Worm (Caenorhabditis elegans) whole organism, L3 larva: ENCODE data around the gene vav-1.
A peak's percentile ranks its signal among the peaks of the same experiment; 100 is the strongest.

Source experiments
- R02D3.7 ChIP-seq: fragments of 150-350 bp; optimal IDR thresholded peaks from 2 replicates; lab custom pipeline; 2014; ENCODE audit warnings: missing biosample characterization, missing genetic modification characterization
- ZK546.5 ChIP-seq: sonication (generic microtip); optimal IDR thresholded peaks from 2 replicates; lab custom pipeline; 2017; ENCODE audit warnings: missing biosample characterization, missing genetic modification characterization
- aly-2 ChIP-seq: fragments of 150-350 bp; optimal IDR thresholded peaks from 2 replicates; lab custom pipeline; 2014; ENCODE audit warnings: missing biosample characterization, missing genetic modification characterization
- ceh-28 ChIP-seq: fragments of 150-350 bp; optimal IDR thresholded peaks from 2 replicates; lab custom pipeline; 2014; ENCODE audit warnings: missing biosample characterization, missing genetic modification reagents, missing genetic modification characterization
- ceh-9 ChIP-seq: sonication (generic microtip); optimal IDR thresholded peaks from 2 replicates; lab custom pipeline; 2018; ENCODE audit warnings: missing biosample characterization, missing genetic modification characterization
- daf-12 ChIP-seq: fragments of 150-350 bp; optimal IDR thresholded peaks from 2 replicates; lab custom pipeline; 2014; ENCODE audit warnings: missing biosample characterization, missing genetic modification reagents, missing genetic modification characterization
- egl-27 ChIP-seq: sonication (generic microtip); optimal IDR thresholded peaks from 4 replicates; lab custom pipeline; 2017; ENCODE audit warnings: missing biosample characterization, missing genetic modification reagents, missing genetic modification characterization
- egl-5 ChIP-seq: fragments of 150-350 bp; optimal IDR thresholded peaks from 2 replicates; lab custom pipeline; 2017; ENCODE audit warnings: missing biosample characterization, missing genetic modification reagents, missing genetic modification characterization, inconsistent platforms
- elt-1 ChIP-seq: fragments of 150-350 bp; optimal IDR thresholded peaks from 2 replicates; lab custom pipeline; 2014; ENCODE audit warnings: missing biosample characterization, missing genetic modification characterization
- elt-2 ChIP-seq: sonication (generic microtip); optimal IDR thresholded peaks from 2 replicates; lab custom pipeline; 2016; ENCODE audit warnings: missing genetic modification reagents, mild to moderate bottlenecking, missing genetic modification characterization, missing compliant biosample characterization
- elt-3 ChIP-seq, 3 experiments: fragments of 150-350 bp in 1 of 3; sonication (generic microtip) in 2 of 3; optimal IDR thresholded peaks; 2 replicates in 2 of 3; 4 replicates in 1 of 3; lab custom pipeline; 2014 to 2017; ENCODE audit warnings: missing biosample characterization in 3 of 3, missing genetic modification characterization in 3 of 3
- eor-1 ChIP-seq, 2 experiments: fragments of 150-350 bp; optimal IDR thresholded peaks; 2 replicates each; lab custom pipeline; 2014 to 2018; ENCODE audit warnings: missing biosample characterization in 2 of 2, missing genetic modification characterization in 2 of 2
- fkh-10 ChIP-seq: sonication (generic microtip); optimal IDR thresholded peaks from 2 replicates; lab custom pipeline; 2017; ENCODE audit warnings: missing biosample characterization, missing genetic modification reagents, missing genetic modification characterization
- fkh-2 ChIP-seq: fragments of 150-350 bp; optimal IDR thresholded peaks from 2 replicates; lab custom pipeline; 2014; ENCODE audit warnings: missing biosample characterization, missing genetic modification reagents, missing genetic modification characterization
- fos-1 ChIP-seq: fragments of 150-350 bp; optimal IDR thresholded peaks from 2 replicates; lab custom pipeline; 2014; ENCODE audit warnings: missing biosample characterization, missing genetic modification characterization
- hmg-11 ChIP-seq: sonication (generic microtip); optimal IDR thresholded peaks from 2 replicates; lab custom pipeline; 2016; ENCODE audit warnings: missing genetic modification characterization, missing compliant biosample characterization
- jun-1 ChIP-seq: fragments of 150-350 bp; optimal IDR thresholded peaks from 2 replicates; lab custom pipeline; 2014; ENCODE audit warnings: missing biosample characterization, missing genetic modification reagents, missing genetic modification characterization
- lin-15B ChIP-seq: fragments of 150-350 bp; optimal IDR thresholded peaks from 2 replicates; lab custom pipeline; 2014; ENCODE audit warnings: missing biosample characterization, missing genetic modification characterization
- lin-39 ChIP-seq: fragments of 150-350 bp; optimal IDR thresholded peaks from 2 replicates; lab custom pipeline; 2018; ENCODE audit warnings: missing biosample characterization, missing genetic modification reagents, missing genetic modification characterization
- lsy-12 ChIP-seq: sonication (generic microtip); optimal IDR thresholded peaks from 2 replicates; lab custom pipeline; 2016; ENCODE audit warnings: mild to moderate bottlenecking, missing genetic modification characterization, missing compliant biosample characterization
- mdl-1 ChIP-seq: fragments of 150-350 bp; optimal IDR thresholded peaks from 2 replicates; lab custom pipeline; 2014; ENCODE audit warnings: missing biosample characterization, missing genetic modification characterization
- nfya-1 ChIP-seq: sonication (generic microtip); optimal IDR thresholded peaks from 2 replicates; lab custom pipeline; 2017; ENCODE audit warnings: missing genetic modification characterization, mild to moderate bottlenecking, missing compliant biosample characterization, antibody characterized with exemption, moderate library complexity; ENCODE audit not compliant: insufficient read depth
- nhr-11 ChIP-seq: fragments of 150-350 bp; optimal IDR thresholded peaks from 2 replicates; lab custom pipeline; 2014; ENCODE audit warnings: missing biosample characterization, missing genetic modification characterization
- nhr-12 ChIP-seq: fragments of 150-350 bp; optimal IDR thresholded peaks from 2 replicates; lab custom pipeline; 2014; ENCODE audit warnings: missing biosample characterization, missing genetic modification characterization
- nhr-23 ChIP-seq: fragments of 150-350 bp; optimal IDR thresholded peaks from 2 replicates; lab custom pipeline; 2014; ENCODE audit warnings: missing biosample characterization, missing genetic modification reagents, missing genetic modification characterization
- nhr-237 ChIP-seq: fragments of 150-350 bp; optimal IDR thresholded peaks from 2 replicates; lab custom pipeline; 2014; ENCODE audit warnings: missing biosample characterization, missing genetic modification characterization
- nhr-25 ChIP-seq: sonication (generic microtip); optimal IDR thresholded peaks from 2 replicates; lab custom pipeline; 2017; ENCODE audit warnings: missing biosample characterization, missing genetic modification characterization
- nhr-43 ChIP-seq: sonication (generic microtip); optimal IDR thresholded peaks from 2 replicates; lab custom pipeline; 2016; ENCODE audit warnings: mild to moderate bottlenecking, missing genetic modification characterization, missing compliant biosample characterization; ENCODE audit not compliant: poor library complexity, severe bottlenecking
- nhr-67 ChIP-seq: fragments of 150-350 bp; optimal IDR thresholded peaks from 2 replicates; lab custom pipeline; 2014; ENCODE audit warnings: missing biosample characterization, missing genetic modification characterization
- nhr-77 ChIP-seq: fragments of 150-350 bp; optimal IDR thresholded peaks from 2 replicates; lab custom pipeline; 2014; ENCODE audit warnings: missing biosample characterization, missing genetic modification characterization
- pha-4 ChIP-seq: fragments of 150-350 bp; optimal IDR thresholded peaks from 2 replicates; lab custom pipeline; 2014; ENCODE audit warnings: missing biosample characterization, missing genetic modification reagents, missing genetic modification characterization
- pqm-1 ChIP-seq: fragments of 150-350 bp; optimal IDR thresholded peaks from 2 replicates; lab custom pipeline; 2017; ENCODE audit warnings: missing biosample characterization, missing genetic modification characterization, inconsistent platforms
- skn-1 ChIP-seq: fragments of 150-350 bp; optimal IDR thresholded peaks from 2 replicates; lab custom pipeline; 2014; ENCODE audit warnings: missing biosample characterization, missing genetic modification characterization
- tbx-2 ChIP-seq: sonication (generic microtip); optimal IDR thresholded peaks from 2 replicates; lab custom pipeline; 2016; ENCODE audit warnings: mild to moderate bottlenecking, missing genetic modification characterization, missing compliant biosample characterization
- unc-62 ChIP-seq: fragments of 150-350 bp; sonication (generic microtip); optimal IDR thresholded peaks from 4 replicates; lab custom pipeline; 2014; ENCODE audit warnings: missing biosample characterization, missing genetic modification reagents, missing genetic modification characterization
- zag-1 ChIP-seq: fragments of 150-350 bp; optimal IDR thresholded peaks from 2 replicates; lab custom pipeline; 2014; ENCODE audit warnings: missing biosample characterization, missing genetic modification characterization
- ztf-11 ChIP-seq: fragments of 150-350 bp; optimal IDR thresholded peaks from 2 replicates; lab custom pipeline; 2014; ENCODE audit warnings: missing biosample characterization, missing genetic modification characterization
- ztf-4 ChIP-seq: fragments of 150-350 bp; optimal IDR thresholded peaks from 2 replicates; lab custom pipeline; 2014; ENCODE audit warnings: missing biosample characterization, missing genetic modification characterization

The vav-1 gene

DNA sequence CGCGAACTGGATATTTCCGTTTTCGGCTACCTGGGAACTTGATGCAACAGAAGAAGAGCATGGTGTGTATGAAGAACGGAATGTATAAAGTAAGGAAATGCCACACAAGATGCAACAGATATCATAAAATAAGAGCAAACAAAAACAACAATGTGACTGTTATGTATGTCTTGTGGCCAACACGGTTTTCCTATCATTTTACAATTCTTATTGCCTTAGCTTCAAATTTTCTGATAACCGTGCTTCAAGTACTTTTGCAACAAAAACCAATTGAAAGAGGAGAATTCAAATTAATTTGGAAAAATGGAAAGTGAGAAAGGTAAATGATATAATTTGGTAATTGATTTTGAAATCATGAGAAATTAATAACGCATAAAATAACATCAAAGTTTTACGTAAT is 381 bp downstream of the vav-1 start:
- no peak for TF ChIP-seq ztf-4
- peak; percentile 23 for TF ChIP-seq elt-2 (tag; lab: Kevin White, UChicago)

DNA sequence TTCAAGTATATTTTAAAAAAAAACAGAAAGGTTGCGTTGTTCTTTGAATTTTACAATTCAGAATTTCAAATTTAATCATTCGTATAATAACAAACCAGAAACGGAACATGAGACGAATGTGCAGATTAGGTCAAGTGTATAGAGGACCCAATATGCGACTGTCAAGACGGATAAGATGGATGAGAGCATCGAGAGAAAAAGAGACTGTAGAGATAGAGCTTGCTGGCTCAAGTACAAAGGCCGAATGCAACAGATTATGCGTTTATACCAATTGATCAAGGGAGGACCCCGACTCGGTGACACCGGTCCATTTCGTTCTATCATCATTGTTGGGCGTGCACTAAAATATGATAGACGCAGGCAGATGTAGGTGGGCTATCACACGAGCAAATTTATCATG is 1.6 kb downstream of the vav-1 start:
- no peak for TF ChIP-seq lin-39 (tag; lab: Kevin White, UChicago)

DNA sequence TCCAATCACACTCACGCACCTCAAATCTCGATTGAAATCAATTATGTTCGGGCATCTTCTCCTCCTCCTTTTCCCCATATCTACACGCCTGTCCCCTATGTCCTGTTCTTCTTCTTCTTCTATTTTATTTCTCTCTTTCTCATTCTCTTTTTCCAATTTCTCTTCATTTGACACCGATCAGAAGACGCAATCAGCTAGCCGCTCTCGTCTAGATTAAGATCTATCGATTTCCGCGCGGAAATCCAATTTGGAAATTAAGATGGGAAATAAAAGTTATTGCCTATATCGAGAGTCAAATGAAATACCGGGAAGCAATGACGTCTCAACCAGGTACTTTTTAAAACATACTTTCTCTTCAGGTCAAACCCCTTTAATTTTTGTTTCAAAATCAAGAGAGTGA is 3.5 kb downstream of the vav-1 start:
- no peak for TF ChIP-seq pha-4 (tag; lab: Kevin White, UChicago)
- no peak for TF ChIP-seq mdl-1 (tag; lab: Kevin White, UChicago)
- no peak for TF ChIP-seq elt-2 (tag; lab: Kevin White, UChicago)
- TF ChIP-seq nhr-25 (tag; lab: Kevin White, UChicago) = peak; percentile 44
- no peak for TF ChIP-seq nhr-67 (tag; lab: Kevin White, UChicago)
- TF ChIP-seq ceh-28 (tag; lab: Kevin White, UChicago) = peak; percentile 27
- TF ChIP-seq elt-3 (tag; optimal IDR thresholded peaks at IDR 0.05; lab: Kevin White, UChicago) = peak in 1 of 3 experiments; percentile 21
- TF ChIP-seq fos-1 (tag; lab: Kevin White, UChicago) = no peak
- no peak for TF ChIP-seq lin-39 (tag; lab: Kevin White, UChicago)
- peak; percentile 55 for TF ChIP-seq egl-5
- TF ChIP-seq lin-15B (tag; lab: Kevin White, UChicago) = no peak
- TF ChIP-seq nhr-23 (tag; lab: Kevin White, UChicago) = peak; percentile 75
- TF ChIP-seq elt-1 (tag; lab: Kevin White, UChicago) = peak; percentile 86

DNA sequence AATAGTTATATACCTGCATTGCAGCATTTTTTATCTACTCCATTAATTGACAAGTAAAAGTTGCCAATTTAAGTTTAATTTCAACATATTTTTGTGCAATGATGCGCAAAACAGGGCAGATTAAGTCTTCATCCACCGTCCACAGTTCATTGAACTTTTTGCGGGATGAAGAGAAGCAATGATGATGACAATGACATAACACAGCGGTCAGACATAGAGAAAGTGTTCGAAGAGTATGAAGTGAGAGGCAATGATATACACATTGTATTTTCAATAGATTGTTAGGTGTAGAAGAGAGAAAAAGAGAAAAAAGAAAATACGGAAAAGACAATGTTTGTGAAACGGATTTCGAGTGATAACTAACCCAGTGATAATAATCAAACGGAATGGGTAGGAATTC is 5.0 kb downstream of the vav-1 start:
- TF ChIP-seq nhr-11 (no peak), nhr-12 (tag; lab: Kevin White, UChicago) (no peak), nhr-23 (tag; lab: Kevin White, UChicago) (peak; percentile 55), fkh-2 (tag; lab: Kevin White, UChicago) (no peak), pha-4 (tag; lab: Kevin White, UChicago) (peak; percentile 11)

ce11 chrX:9225273-9225672 is 6.7 kb downstream of the vav-1 start:
- TF ChIP-seq aly-2 (no peak), skn-1 (no peak), egl-27 (peak; percentile 53), R02D3.7 (tag; lab: Kevin White, UChicago) (no peak), lsy-12 (tag; lab: Kevin White, UChicago) (peak; percentile 15), elt-2 (tag; lab: Kevin White, UChicago) (peak; percentile 60), nhr-25 (tag; lab: Kevin White, UChicago) (peak; percentile 68), pha-4 (tag; lab: Kevin White, UChicago) (peak; percentile 69), nhr-43 (tag; lab: Kevin White, UChicago) (peak; percentile 20), jun-1 (tag; lab: Kevin White, UChicago) (peak; percentile 14), pqm-1 (tag; lab: Kevin White, UChicago) (peak; percentile 45), ceh-9 (no peak), nhr-77 (tag; lab: Kevin White, UChicago) (no peak), ztf-11 (tag; lab: Kevin White, UChicago) (no peak), nhr-23 (tag; lab: Kevin White, UChicago) (peak; percentile 11), hmg-11 (peak; percentile 19), elt-1 (tag; lab: Kevin White, UChicago) (peak; percentile 1), ztf-4 (no peak), nhr-237 (tag; lab: Kevin White, UChicago) (no peak)

DNA sequence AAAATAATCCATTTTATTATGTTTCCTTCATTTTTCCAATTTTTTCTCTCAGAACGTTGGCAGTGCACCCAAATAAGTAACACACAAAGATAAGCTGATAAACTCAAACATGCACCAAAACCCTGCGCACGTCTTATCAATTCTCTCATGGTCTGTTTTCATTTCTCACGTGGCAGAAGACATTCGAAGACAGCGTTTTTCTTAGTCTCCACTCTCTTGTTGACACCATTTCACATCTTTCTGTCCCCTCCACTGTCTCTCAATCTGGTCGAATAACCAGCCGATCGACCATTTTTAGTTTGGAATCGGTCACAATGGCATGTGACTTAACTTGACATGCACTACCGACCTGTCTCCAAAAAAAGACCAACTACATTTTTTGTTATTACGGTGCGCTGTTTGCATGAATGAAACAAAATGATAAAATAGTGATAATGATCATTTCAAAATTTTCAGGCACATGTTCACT is 18.0 kb downstream of the vav-1 start, which contains the start of gene C35B8.3:
Gene C35B8.3 (plus strand): TSS at position 51 of the 469 bp plus-strand sequence.
- TF ChIP-seq pha-4 (tag; lab: Kevin White, UChicago) (peak; percentile 31), egl-5 (no peak), daf-12 (tag; lab: Kevin White, UChicago) (no peak), nfya-1 (no peak), unc-62 (GFP tag; lab: Kevin White, UChicago) (no peak), nhr-67 (tag; lab: Kevin White, UChicago) (no peak), fos-1 (tag; lab: Kevin White, UChicago) (no peak), hmg-11 (no peak), nhr-25 (tag; lab: Kevin White, UChicago) (peak; percentile 52), pqm-1 (tag; lab: Kevin White, UChicago) (peak; percentile 54), nhr-77 (tag; lab: Kevin White, UChicago) (no peak), elt-2 (tag; lab: Kevin White, UChicago) (peak; percentile 86), lin-39 (tag; lab: Kevin White, UChicago) (no peak), ztf-11 (tag; lab: Kevin White, UChicago) (no peak), nhr-11 (no peak), eor-1 (tag; optimal IDR thresholded peaks at IDR 0.05; lab: Kevin White, UChicago) (no peak), egl-27 (no peak), ZK546.5 (tag; lab: Kevin White, UChicago) (no peak), jun-1 (tag; lab: Kevin White, UChicago) (peak; percentile 76), lsy-12 (tag; lab: Kevin White, UChicago) (peak; percentile 7), ceh-9 (no peak), mdl-1 (tag; lab: Kevin White, UChicago) (peak; percentile 46), nhr-23 (tag; lab: Kevin White, UChicago) (peak; percentile 80), R02D3.7 (tag; lab: Kevin White, UChicago) (no peak), elt-3 (tag; optimal IDR thresholded peaks at IDR 0.05; lab: Kevin White, UChicago) (no peak), ztf-4 (no peak), nhr-237 (tag; lab: Kevin White, UChicago) (no peak), fkh-10 (GFP tag; lab: Kevin White, UChicago) (no peak), skn-1 (no peak), tbx-2 (tag; lab: Kevin White, UChicago) (no peak), zag-1 (tag; lab: Kevin White, UChicago) (no peak)
